Worm (Caenorhabditis elegans) whole organism, L1 larva: ENCODE results near the gene sri-71.
A peak's percentile ranks its signal among the peaks of the same experiment; 100 is the strongest.
"Not testable (repeated sequence)": the region's sequence is repeated elsewhere in the genome, so short reads cannot be mapped to it uniquely, and the experiment has no call there.

Source experiments
- F16B12.6 ChIP-seq: fragments of 150-350 bp; optimal IDR thresholded peaks from 2 replicates; lab custom pipeline; 2014; ENCODE audit warnings: missing biosample characterization, missing genetic modification characterization
- aha-1 ChIP-seq: fragments of 150-350 bp; optimal IDR thresholded peaks from 2 replicates; lab custom pipeline; 2014; ENCODE audit warnings: missing biosample characterization, missing genetic modification characterization
- aly-2 ChIP-seq: fragments of 150-350 bp; optimal IDR thresholded peaks from 2 replicates; lab custom pipeline; 2014; ENCODE audit warnings: missing biosample characterization, missing genetic modification characterization
- ama-1 ChIP-seq: fragments of 150-350 bp; optimal IDR thresholded peaks from 2 replicates; lab custom pipeline; 2014
- ceh-63 ChIP-seq: fragments of 200-800 bp; sonication (Bioruptor generic); optimal IDR thresholded peaks from 2 replicates; lab custom pipeline; 2018; ENCODE audit warnings: mild to moderate bottlenecking, missing genetic modification characterization, missing compliant biosample characterization
- ceh-8 ChIP-seq: fragments of 200-800 bp; sonication (Bioruptor generic); optimal IDR thresholded peaks from 2 replicates; lab custom pipeline; 2018; ENCODE audit warnings: mild to moderate bottlenecking, missing genetic modification characterization, moderate library complexity, missing compliant biosample characterization
- ceh-88 ChIP-seq: fragments of 200-800 bp; sonication (Bioruptor generic); IDR thresholded peaks from 2 replicates; pipeline ENCODE4 v1.3.6; 2022; ENCODE audit warnings: missing genetic modification characterization, missing compliant biosample characterization
- dpl-1 ChIP-seq, 3 experiments: fragments of 150-350 bp in 2 of 3; sonication (generic microtip) in 1 of 3; optimal IDR thresholded peaks; 2 replicates each; lab custom pipeline; 2014 to 2017; ENCODE audit warnings: missing biosample characterization in 3 of 3, missing genetic modification characterization in 3 of 3, missing genetic modification reagents in 3 of 3
- dsc-1 ChIP-seq: sonication (generic microtip); optimal IDR thresholded peaks from 2 replicates; lab custom pipeline; 2016; ENCODE audit warnings: mild to moderate bottlenecking, missing genetic modification characterization, missing compliant biosample characterization
- efl-1 ChIP-seq, 4 experiments: fragments of 150-350 bp; optimal IDR thresholded peaks in 3 of 4; peaks in 1 of 4; 1 replicate in 1 of 4; 2 replicates in 3 of 4; lab custom pipeline; 2014; ENCODE audit warnings: missing biosample characterization in 2 of 4, missing genetic modification characterization in 2 of 4, missing genetic modification reagents in 2 of 4
- egl-13 ChIP-seq: sonication (generic microtip); optimal IDR thresholded peaks from 2 replicates; lab custom pipeline; 2016; ENCODE audit warnings: missing genotype, missing genetic modification reagents, missing genetic modification characterization, missing compliant biosample characterization
- egl-27 ChIP-seq, 2 experiments: fragments of 150-350 bp in 1 of 2; sonication (generic microtip); optimal IDR thresholded peaks; 3 replicates each; lab custom pipeline; 2017 to 2018; ENCODE audit warnings: missing biosample characterization in 2 of 2, missing genetic modification characterization in 2 of 2, missing genetic modification reagents in 2 of 2
- elt-2 ChIP-seq: sonication (generic microtip); optimal IDR thresholded peaks from 2 replicates; lab custom pipeline; 2016; ENCODE audit warnings: missing genetic modification characterization, mild to moderate bottlenecking, inconsistent platforms, missing compliant biosample characterization, missing genetic modification reagents
- ets-5 ChIP-seq: fragments of 200-800 bp; sonication (Bioruptor generic); IDR thresholded peaks from 2 replicates; pipeline ENCODE4 v1.3.6; 2022; ENCODE audit warnings: missing genetic modification characterization, missing compliant biosample characterization
- fkh-10 ChIP-seq: sonication (generic microtip); optimal IDR thresholded peaks from 2 replicates; lab custom pipeline; 2017; ENCODE audit warnings: missing biosample characterization, missing genetic modification reagents, missing genetic modification characterization
- hlh-17 ChIP-seq: fragments of 200-800 bp; sonication (Bioruptor generic); optimal IDR thresholded peaks from 2 replicates; lab custom pipeline; 2018; ENCODE audit warnings: missing genetic modification characterization, mild to moderate bottlenecking, missing compliant biosample characterization, moderate library complexity, borderline replicate concordance
- hlh-4 ChIP-seq: sonication (generic microtip); optimal IDR thresholded peaks from 2 replicates; lab custom pipeline; 2016; ENCODE audit warnings: mild to moderate bottlenecking, missing genetic modification characterization, missing compliant biosample characterization
- jun-1 ChIP-seq: fragments of 150-350 bp; optimal IDR thresholded peaks from 2 replicates; lab custom pipeline; 2014; ENCODE audit warnings: missing biosample characterization, missing genetic modification reagents, missing genetic modification characterization
- lin-15B ChIP-seq: fragments of 150-350 bp; sonication (generic microtip); optimal IDR thresholded peaks from 3 replicates; lab custom pipeline; 2014; ENCODE audit warnings: missing biosample characterization, missing genetic modification characterization
- lir-3 ChIP-seq: sonication (generic microtip); optimal IDR thresholded peaks from 2 replicates; lab custom pipeline; 2016; ENCODE audit warnings: mild to moderate bottlenecking, missing genetic modification characterization, moderate library complexity, missing compliant biosample characterization; ENCODE audit not compliant: poor library complexity
- lsy-2 ChIP-seq, 2 experiments: fragments of 150-350 bp; optimal IDR thresholded peaks; 2 replicates each; lab custom pipeline; 2014; ENCODE audit warnings: missing biosample characterization in 2 of 2, missing genetic modification characterization in 2 of 2
- mab-9 ChIP-seq: fragments of 200-800 bp; sonication (Bioruptor generic); IDR thresholded peaks from 2 replicates; pipeline ENCODE4 v1.3.6; 2022; ENCODE audit warnings: missing genetic modification reagents, missing genetic modification characterization, missing compliant biosample characterization
- nhr-19 ChIP-seq: fragments of 200-800 bp; sonication (Bioruptor generic); conservative IDR thresholded peaks from 2 replicates; pipeline ENCODE4 v1.3.6; 2022; ENCODE audit warnings: missing genetic modification characterization, missing compliant biosample characterization
- nhr-28 ChIP-seq: fragments of 150-350 bp; optimal IDR thresholded peaks from 2 replicates; lab custom pipeline; 2014; ENCODE audit warnings: missing biosample characterization, missing genetic modification characterization
- nhr-47 ChIP-seq: sonication (generic microtip); optimal IDR thresholded peaks from 2 replicates; lab custom pipeline; 2016; ENCODE audit warnings: mild to moderate bottlenecking, missing genetic modification characterization, moderate library complexity, missing compliant biosample characterization
- nhr-84 ChIP-seq: sonication (generic microtip); optimal IDR thresholded peaks from 2 replicates; lab custom pipeline; 2017; ENCODE audit warnings: missing biosample characterization, missing genetic modification characterization
- nhr-85 ChIP-seq: sonication (generic microtip); peaks from one replicate; lab custom pipeline; 2016; ENCODE audit warnings: missing genetic modification characterization, inconsistent platforms, missing compliant biosample characterization
- nhr-90 ChIP-seq: sonication (generic microtip); optimal IDR thresholded peaks from 2 replicates; lab custom pipeline; 2016; ENCODE audit warnings: mild to moderate bottlenecking, missing genetic modification characterization, missing compliant biosample characterization; ENCODE audit not compliant: poor library complexity
- skn-1 ChIP-seq: fragments of 150-350 bp; optimal IDR thresholded peaks from 2 replicates; lab custom pipeline; 2014; ENCODE audit warnings: missing biosample characterization, missing genetic modification characterization
- tlp-1 ChIP-seq: fragments of 150-350 bp; optimal IDR thresholded peaks from 2 replicates; lab custom pipeline; 2014; ENCODE audit warnings: missing biosample characterization, missing genetic modification characterization
- unc-30 ChIP-seq: sonication (generic microtip); optimal IDR thresholded peaks from 2 replicates; lab custom pipeline; 2017; ENCODE audit warnings: missing biosample characterization, missing genetic modification characterization
- unc-98 ChIP-seq: fragments of 200-800 bp; sonication (Bioruptor generic); IDR thresholded peaks from 2 replicates; pipeline ENCODE4 v1.3.6; 2022; ENCODE audit warnings: missing genetic modification characterization, missing compliant biosample characterization
- vab-15 ChIP-seq: sonication (generic microtip); optimal IDR thresholded peaks from 2 replicates; lab custom pipeline; 2017; ENCODE audit warnings: missing genotype, mild to moderate bottlenecking, missing genetic modification characterization, missing compliant biosample characterization
- xbp-1 ChIP-seq: sonication (generic microtip); optimal IDR thresholded peaks from 2 replicates; lab custom pipeline; 2016; ENCODE audit warnings: missing genetic modification characterization, missing compliant biosample characterization
- zag-1 ChIP-seq: fragments of 150-350 bp; optimal IDR thresholded peaks from 2 replicates; lab custom pipeline; 2014; ENCODE audit warnings: missing biosample characterization, missing genetic modification characterization

sri-71 gene

DNA sequence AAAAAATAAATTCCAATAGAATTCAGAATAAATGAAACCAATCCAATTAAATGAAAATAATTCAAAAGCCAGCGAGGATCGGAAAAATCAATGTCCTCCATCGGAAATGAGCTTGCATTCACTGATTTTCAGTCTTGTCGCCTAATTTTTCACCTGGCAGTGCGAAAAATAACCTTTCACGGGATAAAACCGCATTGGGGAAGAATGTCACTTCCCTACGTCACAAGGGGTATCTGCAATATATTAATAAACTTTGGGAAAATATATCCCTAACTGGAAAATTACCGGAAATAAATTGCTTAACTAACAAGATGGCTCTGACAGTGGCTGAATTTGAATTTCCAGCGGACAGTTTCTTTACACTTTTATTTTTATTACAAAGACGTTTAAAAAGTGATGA, 22.2 kb upstream of the sri-71 start, which contains the start of gene sri-77:
Gene sri-77, minus strand, starts transcription at position 101 of the 400 bp plus-strand sequence.
- TF ChIP-seq efl-1 (optimal IDR thresholded peaks at IDR 0.05; lab: Kevin White, UChicago) (no peak), efl-1 (GFP tag; optimal IDR thresholded peaks at IDR 0.05 in 1 of 2; lab: Kevin White, UChicago) (peak in 1 of 2 experiments; percentile 8), dpl-1 (GFP tag; optimal IDR thresholded peaks at IDR 0.05; lab: Kevin White, UChicago) (no peak)

DNA sequence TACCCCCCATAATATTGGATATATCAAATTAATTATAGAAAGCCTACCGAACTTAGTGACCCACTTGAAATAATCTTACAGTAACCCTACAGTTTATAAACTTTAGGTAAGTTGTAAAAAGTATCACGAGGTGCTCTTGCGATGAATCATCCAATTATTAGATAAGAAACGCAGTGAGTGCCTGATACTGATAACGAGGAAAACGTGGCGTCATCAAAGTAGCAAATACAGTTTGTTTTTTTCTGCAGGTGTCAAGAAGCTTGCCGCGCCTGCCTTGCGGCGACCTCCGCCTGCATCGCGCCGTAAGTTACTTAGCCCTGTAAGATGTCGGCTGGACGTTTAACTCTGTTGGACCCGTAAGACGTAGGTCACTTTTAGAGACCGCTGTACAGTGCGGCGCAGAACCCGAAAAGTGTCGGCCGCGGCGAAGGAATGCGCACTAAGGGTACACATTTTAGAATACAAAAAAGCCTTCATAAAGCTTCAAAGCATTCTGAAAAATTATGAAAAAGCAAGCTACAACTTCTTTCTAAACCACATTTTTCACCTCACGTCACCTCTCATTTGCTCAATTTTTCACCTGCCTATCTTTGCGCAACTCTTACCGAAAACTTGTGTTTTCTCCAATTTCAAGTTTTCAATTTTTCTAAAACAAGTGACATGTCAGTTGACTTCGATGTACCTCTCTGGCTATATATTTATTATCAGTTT, 17.2 kb upstream of the sri-71 start, which contains the start of gene sri-38:
Gene sri-38, plus strand, starts transcription at position 661 of the 711 bp plus-strand sequence.
- no peak for TF ChIP-seq nhr-85
- TF ChIP-seq tlp-1 (tag; lab: Kevin White, UChicago) = no peak
- no peak for TF ChIP-seq lin-15B (tag; lab: Kevin White, UChicago)
- TF ChIP-seq lsy-2 (tag; optimal IDR thresholded peaks at IDR 0.05; lab: Kevin White, UChicago) = no peak
- no peak for TF ChIP-seq aha-1 (tag; lab: Kevin White, UChicago)
- no peak for TF ChIP-seq unc-30 (tag; lab: Kevin White, UChicago)
- TF ChIP-seq jun-1 (tag; lab: Kevin White, UChicago) = peak; percentile 53
- TF ChIP-seq elt-2 (tag; lab: Kevin White, UChicago) = peak; percentile 98
- no peak for TF ChIP-seq ama-1 (lab: Kevin White, UChicago)
- no peak for TF ChIP-seq zag-1 (tag; lab: Kevin White, UChicago)
- TF ChIP-seq egl-27 (tag; optimal IDR thresholded peaks at IDR 0.05; lab: Kevin White, UChicago) = no peak

DNA sequence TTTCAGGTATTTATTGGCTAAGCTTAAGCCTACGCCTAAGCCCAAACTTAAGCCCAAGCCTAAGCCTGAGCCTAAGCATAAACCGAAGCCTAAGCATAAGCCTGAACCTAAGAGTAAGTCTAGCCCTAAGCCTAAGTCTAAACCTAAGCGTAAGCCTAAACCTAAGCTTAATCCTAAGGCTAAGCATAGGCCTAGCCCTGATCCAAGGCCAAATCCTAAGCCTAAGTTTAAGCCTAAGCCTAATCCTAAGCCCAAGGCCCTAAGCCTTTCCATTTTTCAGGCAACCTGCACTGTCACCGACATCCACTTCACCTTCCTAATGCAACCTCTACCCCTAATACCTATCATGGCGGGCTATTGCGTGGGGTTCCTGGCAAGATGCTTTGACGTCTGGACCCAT, 16.5 kb upstream of the sri-71 start:
- TF ChIP-seq nhr-28 (tag; lab: Kevin White, UChicago) = no peak
- TF ChIP-seq skn-1 = no peak
- no peak for TF ChIP-seq mab-9
- no peak for TF ChIP-seq ceh-63 (GFP tag; lab: Kevin White, UChicago)
- TF ChIP-seq egl-13 = no peak
- no peak for TF ChIP-seq lsy-2 (tag; optimal IDR thresholded peaks at IDR 0.05; lab: Kevin White, UChicago)
- TF ChIP-seq nhr-19 (GFP tag; lab: Robert Waterston, UW) = no peak
- no peak for TF ChIP-seq unc-98 (GFP tag; lab: Robert Waterston, UW)
- no peak for TF ChIP-seq ceh-88 (GFP tag; lab: Robert Waterston, UW)
- no peak for TF ChIP-seq nhr-90 (tag; lab: Kevin White, UChicago)
- no peak for TF ChIP-seq ceh-8 (GFP tag; lab: Kevin White, UChicago)
- no peak for TF ChIP-seq lir-3
- no peak for TF ChIP-seq zag-1 (tag; lab: Kevin White, UChicago)
- TF ChIP-seq ets-5 (GFP tag; lab: Robert Waterston, UW) = no peak
- no peak for TF ChIP-seq dsc-1 (tag; lab: Kevin White, UChicago)
- no peak for TF ChIP-seq xbp-1 (tag; lab: Kevin White, UChicago)
- TF ChIP-seq hlh-17 = no peak
- no peak for TF ChIP-seq hlh-4 (tag; lab: Kevin White, UChicago)
- no peak for TF ChIP-seq F16B12.6

DNA sequence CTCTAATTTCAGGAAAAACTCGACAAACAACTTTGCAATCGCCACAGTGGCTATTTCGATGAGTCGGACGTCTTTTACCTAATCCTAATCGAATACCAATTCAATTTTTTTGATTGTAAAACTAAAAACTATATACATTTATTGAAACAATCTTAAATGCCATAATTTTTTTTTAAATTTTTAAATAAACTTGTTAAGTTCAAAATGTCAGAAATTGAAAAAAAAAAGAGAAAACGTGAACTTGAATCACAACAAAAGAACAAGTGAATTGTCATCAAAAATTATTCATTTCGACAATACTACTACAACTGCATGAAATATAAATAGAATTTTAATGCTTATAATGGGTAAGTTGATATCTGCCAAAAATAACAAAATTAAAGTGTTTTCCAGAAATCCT, 15.3 kb upstream of the sri-71 start, which contains the start of gene D2062.13:
Gene D2062.13, plus strand, starts transcription at position 301 of the 400 bp plus-strand sequence.
- not testable (repeated sequence) for TF ChIP-seq nhr-84 (tag; lab: Kevin White, UChicago); vab-15; nhr-47

DNA sequence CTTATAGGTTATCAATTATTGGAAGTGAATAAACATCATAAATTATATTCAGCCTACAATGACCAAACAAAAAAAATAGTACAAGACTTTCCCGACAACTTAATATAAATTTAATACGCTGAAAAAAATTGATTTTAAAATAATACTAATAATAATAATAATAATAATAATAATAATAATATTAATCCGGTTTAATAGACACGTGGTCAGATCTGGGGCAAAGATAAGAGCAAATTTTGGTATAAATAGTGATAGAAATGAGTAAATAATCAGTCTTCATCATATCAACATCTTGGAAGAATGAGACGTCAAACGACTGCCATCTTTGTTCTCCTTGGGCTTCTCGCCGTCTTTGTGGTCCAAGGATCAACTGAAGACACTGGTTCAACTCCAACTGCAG, 10.9 kb upstream of the sri-71 start, which contains the start of gene msrp-5:
Gene msrp-5, plus strand, starts transcription at position 301 of the 400 bp plus-strand sequence.
- TF ChIP-seq aly-2 (tag; lab: Kevin White, UChicago); unc-98 (GFP tag; lab: Robert Waterston, UW); fkh-10 (GFP tag; lab: Kevin White, UChicago): not testable (repeated sequence)
